Worm (Caenorhabditis elegans) whole organism, L4 larva: ENCODE data around the gene gcy-32.
A peak's percentile ranks its signal among the peaks of the same experiment; 100 is the strongest.

Experiments
- D1046.2 ChIP-seq: fragments of 200-800 bp; sonication (Bioruptor generic); IDR thresholded peaks from 2 replicates; pipeline ENCODE4 v1.3.6; 2022; ENCODE audit warnings: missing genetic modification characterization, missing compliant biosample characterization
- F10B5.3 ChIP-seq: sonication (generic microtip); optimal IDR thresholded peaks from 2 replicates; lab custom pipeline; 2016; ENCODE audit warnings: mild to moderate bottlenecking, missing genetic modification characterization, missing compliant biosample characterization
- F49E8.2 ChIP-seq: sonication (generic microtip); optimal IDR thresholded peaks from 2 replicates; lab custom pipeline; 2016; ENCODE audit warnings: missing compliant biosample characterization, mild to moderate bottlenecking, missing genetic modification characterization, borderline replicate concordance
- R02D3.7 ChIP-seq: fragments of 150-350 bp; sonication (generic microtip); optimal IDR thresholded peaks from 3 replicates; lab custom pipeline; 2014; ENCODE audit warnings: missing biosample characterization, missing genetic modification characterization
- Y5F2A.4 ChIP-seq: fragments of 200-800 bp; sonication (Bioruptor generic); optimal IDR thresholded peaks from 2 replicates; lab custom pipeline; 2018; ENCODE audit warnings: mild to moderate bottlenecking, missing genetic modification characterization, missing compliant biosample characterization
- Y75B8A.6 ChIP-seq: fragments of 200-800 bp; sonication (Bioruptor generic); IDR thresholded peaks from 2 replicates; pipeline ENCODE4 v1.3.6; 2022; ENCODE audit warnings: missing genetic modification reagents, missing genetic modification characterization, missing compliant biosample characterization
- arid-1 ChIP-seq: fragments of 200-800 bp; sonication (Bioruptor generic); conservative IDR thresholded peaks from 2 replicates; pipeline ENCODE4 v1.3.6; 2022; ENCODE audit warnings: missing genetic modification reagents, missing genetic modification characterization, missing compliant biosample characterization
- ceh-20 ChIP-seq: fragments of 200-800 bp; sonication (Bioruptor generic); IDR thresholded peaks from 2 replicates; pipeline ENCODE4 v1.3.6; 2022; ENCODE audit warnings: missing genetic modification reagents, missing genetic modification characterization, missing compliant biosample characterization
- ceh-32 ChIP-seq: sonication (generic microtip); optimal IDR thresholded peaks from 2 replicates; lab custom pipeline; 2016; ENCODE audit warnings: mild to moderate bottlenecking, missing genetic modification characterization, missing compliant biosample characterization; ENCODE audit not compliant: poor library complexity
- cey-2 ChIP-seq: sonication (generic microtip); optimal IDR thresholded peaks from 3 replicates; lab custom pipeline; 2017; ENCODE audit warnings: missing genetic modification characterization, mild to moderate bottlenecking, missing compliant biosample characterization, antibody characterized with exemption, borderline replicate concordance; ENCODE audit not compliant: insufficient read depth
- daf-12 ChIP-seq: fragments of 150-350 bp; optimal IDR thresholded peaks from 2 replicates; lab custom pipeline; 2014; ENCODE audit warnings: missing biosample characterization, missing genetic modification reagents, missing genetic modification characterization
- daf-16 ChIP-seq, 3 experiments: sonication (generic microtip); optimal IDR thresholded peaks; 2 replicates each; lab custom pipeline; 2016 to 2017; ENCODE audit warnings: missing genetic modification characterization in 3 of 3, missing genetic modification reagents in 3 of 3, mild to moderate bottlenecking in 2 of 3, missing compliant biosample characterization in 2 of 3, missing biosample characterization in 1 of 3, moderate library complexity in 1 of 3
- dmd-8 ChIP-seq: fragments of 200-800 bp; sonication (Bioruptor generic); IDR thresholded peaks from 2 replicates; pipeline ENCODE4 v1.3.6; 2022; ENCODE audit warnings: missing genetic modification characterization, missing compliant biosample characterization
- dmd-9 ChIP-seq: fragments of 200-800 bp; sonication (Bioruptor generic); IDR thresholded peaks from 2 replicates; pipeline ENCODE4 v1.3.6; 2022; ENCODE audit warnings: missing genetic modification reagents, missing genetic modification characterization, missing compliant biosample characterization
- dpl-1 ChIP-seq: fragments of 150-350 bp; optimal IDR thresholded peaks from 2 replicates; lab custom pipeline; 2014; ENCODE audit warnings: missing biosample characterization, missing genetic modification reagents, missing genetic modification characterization
- dve-1 ChIP-seq: sonication (generic microtip); optimal IDR thresholded peaks from 2 replicates; lab custom pipeline; 2017; ENCODE audit warnings: antibody characterized with exemption, mild to moderate bottlenecking, missing genetic modification characterization, missing compliant biosample characterization; ENCODE audit not compliant: insufficient read depth
- egl-27 ChIP-seq: sonication (generic microtip); optimal IDR thresholded peaks from 3 replicates; lab custom pipeline; 2017; ENCODE audit warnings: missing biosample characterization, missing genetic modification reagents, missing genetic modification characterization
- egl-43 ChIP-seq: fragments of 200-800 bp; sonication (Bioruptor generic); IDR thresholded peaks from 2 replicates; pipeline ENCODE4 v1.3.6; 2022; ENCODE audit warnings: missing genetic modification reagents, missing genetic modification characterization, missing compliant biosample characterization
- hif-1 ChIP-seq, 2 experiments: sonication (generic microtip); optimal IDR thresholded peaks; 2 replicates each; lab custom pipeline; 2016 to 2017; ENCODE audit warnings: missing compliant biosample characterization in 2 of 2, missing genetic modification characterization in 2 of 2, missing genetic modification reagents in 2 of 2, missing genotype in 2 of 2, mild to moderate bottlenecking in 1 of 2
- hlh-30 ChIP-seq: sonication (generic microtip); optimal IDR thresholded peaks from 2 replicates; lab custom pipeline; 2017; ENCODE audit warnings: antibody characterized with exemption, mild to moderate bottlenecking, missing genetic modification characterization, missing compliant biosample characterization; ENCODE audit not compliant: insufficient read depth
- lin-38 ChIP-seq: fragments of 200-800 bp; sonication (Bioruptor generic); IDR thresholded peaks from 2 replicates; pipeline ENCODE4 v1.3.6; 2022; ENCODE audit warnings: missing genetic modification reagents, missing genetic modification characterization, missing compliant biosample characterization
- madf-5 ChIP-seq, 2 experiments: fragments of 200-800 bp; sonication (Bioruptor generic); IDR thresholded peaks; 2 replicates each; pipeline ENCODE4 v1.3.6; 2022; ENCODE audit warnings: missing compliant biosample characterization in 2 of 2, missing genetic modification characterization in 2 of 2
- madf-9 ChIP-seq: fragments of 200-800 bp; sonication (Bioruptor generic); conservative IDR thresholded peaks from 2 replicates; pipeline ENCODE4 v1.3.6; 2022; ENCODE audit warnings: missing genetic modification reagents, missing genetic modification characterization, missing compliant biosample characterization
- mdl-1 ChIP-seq, 2 experiments: fragments of 150-350 bp in 1 of 2; sonication (generic microtip) in 1 of 2; optimal IDR thresholded peaks; 2 replicates each; lab custom pipeline; 2014 to 2017; ENCODE audit warnings: missing biosample characterization in 2 of 2, missing genetic modification characterization in 2 of 2
- mdt-29 ChIP-seq: fragments of 200-800 bp; sonication (Bioruptor generic); IDR thresholded peaks from 2 replicates; pipeline ENCODE4 v1.3.6; 2022; ENCODE audit warnings: missing genetic modification reagents, missing genetic modification characterization, missing compliant biosample characterization
- mep-1 ChIP-seq: fragments of 150-350 bp; sonication (generic microtip); optimal IDR thresholded peaks from 3 replicates; lab custom pipeline; 2014; ENCODE audit warnings: missing biosample characterization, missing genetic modification characterization
- nhr-10 ChIP-seq: fragments of 150-350 bp; optimal IDR thresholded peaks from 2 replicates; lab custom pipeline; 2014; ENCODE audit warnings: missing biosample characterization, missing genetic modification characterization
- nhr-102 ChIP-seq: sonication (generic microtip); optimal IDR thresholded peaks from 2 replicates; lab custom pipeline; 2016; ENCODE audit warnings: mild to moderate bottlenecking, missing genetic modification characterization, moderate library complexity, missing compliant biosample characterization
- nhr-11 ChIP-seq: fragments of 150-350 bp; optimal IDR thresholded peaks from 2 replicates; lab custom pipeline; 2014; ENCODE audit warnings: missing biosample characterization, missing genetic modification characterization
- nhr-28 ChIP-seq: fragments of 150-350 bp; optimal IDR thresholded peaks from 2 replicates; lab custom pipeline; 2014; ENCODE audit warnings: missing biosample characterization, missing genetic modification characterization
- nhr-6 ChIP-seq: fragments of 150-350 bp; optimal IDR thresholded peaks from 2 replicates; lab custom pipeline; 2014; ENCODE audit warnings: missing biosample characterization, missing genetic modification characterization
- nhr-76 ChIP-seq: fragments of 150-350 bp; optimal IDR thresholded peaks from 2 replicates; lab custom pipeline; 2014; ENCODE audit warnings: missing biosample characterization, missing genetic modification characterization
- nhr-77 ChIP-seq: fragments of 150-350 bp; optimal IDR thresholded peaks from 2 replicates; lab custom pipeline; 2014; ENCODE audit warnings: missing biosample characterization, missing genetic modification characterization
- saeg-2 ChIP-seq: fragments of 200-800 bp; sonication (Bioruptor generic); IDR thresholded peaks from 2 replicates; pipeline ENCODE4 v1.3.6; 2022; ENCODE audit warnings: missing genetic modification reagents, missing genetic modification characterization, missing compliant biosample characterization
- spr-1 ChIP-seq: sonication (generic microtip); optimal IDR thresholded peaks from 2 replicates; lab custom pipeline; 2016; ENCODE audit warnings: mild to moderate bottlenecking, missing genetic modification characterization, missing compliant biosample characterization
- spr-3 ChIP-seq: fragments of 200-800 bp; sonication (Bioruptor generic); optimal IDR thresholded peaks from 2 replicates; lab custom pipeline; 2018; ENCODE audit warnings: mild to moderate bottlenecking, missing genetic modification characterization, missing compliant biosample characterization
- tra-1 ChIP-seq: fragments of 200-800 bp; sonication (Bioruptor generic); IDR thresholded peaks from 2 replicates; pipeline ENCODE4 v1.3.6; 2022; ENCODE audit warnings: missing genetic modification reagents, missing genetic modification characterization, missing compliant biosample characterization
- unc-39 ChIP-seq: sonication (generic microtip); optimal IDR thresholded peaks from 2 replicates; lab custom pipeline; 2017; ENCODE audit warnings: missing biosample characterization, missing genetic modification characterization
- vab-7 ChIP-seq: fragments of 200-800 bp; sonication (Bioruptor generic); IDR thresholded peaks from 2 replicates; pipeline ENCODE4 v1.3.6; 2022; ENCODE audit warnings: missing genetic modification reagents, missing genetic modification characterization, missing compliant biosample characterization
- zag-1 ChIP-seq: fragments of 150-350 bp; optimal IDR thresholded peaks from 2 replicates; lab custom pipeline; 2014; ENCODE audit warnings: missing biosample characterization, missing genetic modification characterization
- zfp-2 ChIP-seq: sonication (generic microtip); optimal IDR thresholded peaks from 2 replicates; lab custom pipeline; 2016; ENCODE audit warnings: mild to moderate bottlenecking, missing genetic modification characterization, missing compliant biosample characterization
- zfp-3 ChIP-seq: fragments of 200-800 bp; sonication (Bioruptor generic); conservative IDR thresholded peaks from 2 replicates; pipeline ENCODE4 v1.3.6; 2022; ENCODE audit warnings: missing genetic modification reagents, missing genetic modification characterization, missing compliant biosample characterization
- zip-11 ChIP-seq: fragments of 200-800 bp; sonication (Bioruptor generic); IDR thresholded peaks from 2 replicates; pipeline ENCODE4 v1.3.6; 2022; ENCODE audit warnings: missing genetic modification characterization, missing compliant biosample characterization
- ztf-7 ChIP-seq: fragments of 150-350 bp; optimal IDR thresholded peaks from 2 replicates; lab custom pipeline; 2014; ENCODE audit warnings: missing biosample characterization, missing genetic modification characterization

gcy-32 gene

ce11 chrV:13908120-13908915, 7.0 kb downstream of the gcy-32 start (continued):
- no peak for TF ChIP-seq lin-38 (GFP tag; lab: Robert Waterston, UW)
- TF ChIP-seq cey-2 (tag; lab: Kevin White, UChicago), result no peak
- no peak for TF ChIP-seq ceh-32 (tag; lab: Kevin White, UChicago)
- no peak for TF ChIP-seq unc-39 (tag; lab: Kevin White, UChicago)
- no peak for TF ChIP-seq daf-16 (GFP tag; optimal IDR thresholded peaks at IDR 0.05; lab: Kevin White, UChicago)
- peak; percentile 3 for TF ChIP-seq daf-16 (tag; optimal IDR thresholded peaks at IDR 0.05; lab: Kevin White, UChicago)
- TF ChIP-seq nhr-10 (tag; lab: Kevin White, UChicago), result no peak
- no peak for TF ChIP-seq zag-1 (tag; lab: Kevin White, UChicago)
- no peak for TF ChIP-seq spr-1 (tag; lab: Kevin White, UChicago)
- no peak for TF ChIP-seq mep-1 (tag; lab: Kevin White, UChicago)
- TF ChIP-seq zfp-2 (tag; lab: Kevin White, UChicago), result no peak
- no peak for TF ChIP-seq mdl-1 (tag; optimal IDR thresholded peaks at IDR 0.05; lab: Kevin White, UChicago)
- no peak for TF ChIP-seq nhr-76 (tag; lab: Kevin White, UChicago)

- TF ChIP-seq ceh-20 (GFP tag; lab: Robert Waterston, UW), result no peak
- peak; percentile 94 for TF ChIP-seq mep-1 (tag; lab: Kevin White, UChicago)
- TF ChIP-seq egl-43 (GFP tag; lab: Robert Waterston, UW), result peak; percentile 73
- TF ChIP-seq nhr-102 (tag; lab: Kevin White, UChicago), result peak; percentile 70
- peak; percentile 34; the same call in 1 of the 2 replicates for TF ChIP-seq madf-9 (GFP tag; lab: Robert Waterston, UW)
- peak; percentile 9; the same call in 1 of the 2 replicates for TF ChIP-seq tra-1 (GFP tag; lab: Robert Waterston, UW)
- peak; percentile 50; the same call in 1 of the 2 replicates for TF ChIP-seq arid-1 (GFP tag; lab: Robert Waterston, UW)
- TF ChIP-seq madf-5 (GFP tag; IDR thresholded peaks at IDR 0.05; lab: Robert Waterston, UW), result 0 out of 4 replicates have a peak, but pooled peaks of 1 of the 2 experiments have one; percentile 52
- no peak; the same call in none of the 2 replicates for TF ChIP-seq dmd-9 (GFP tag; lab: Robert Waterston, UW)
- no peak for TF ChIP-seq zfp-2 (tag; lab: Kevin White, UChicago)
- no peak for TF ChIP-seq vab-7 (GFP tag; lab: Robert Waterston, UW)
- TF ChIP-seq egl-27 (tag; lab: Kevin White, UChicago), result no peak
- TF ChIP-seq ztf-7 (tag; lab: Kevin White, UChicago), result no peak
- TF ChIP-seq dpl-1 (GFP tag; lab: Kevin White, UChicago), result no peak
- peak; percentile 4 for TF ChIP-seq hlh-30 (tag; lab: Kevin White, UChicago)
- no peak for TF ChIP-seq nhr-6 (tag; lab: Kevin White, UChicago)
- TF ChIP-seq zfp-3 (GFP tag; lab: Robert Waterston, UW), result peak; percentile 98
- TF ChIP-seq cey-2 (tag; lab: Kevin White, UChicago), result no peak
- peak; percentile 51 for TF ChIP-seq nhr-10 (tag; lab: Kevin White, UChicago)
- no peak for TF ChIP-seq daf-12 (tag; lab: Kevin White, UChicago)
- no peak for TF ChIP-seq zip-11 (GFP tag; lab: Robert Waterston, UW)
- TF ChIP-seq dmd-8 (GFP tag; lab: Robert Waterston, UW), result peak; percentile 69
- TF ChIP-seq spr-3 (GFP tag; lab: Kevin White, UChicago), result peak; percentile 32
- TF ChIP-seq nhr-28 (tag; lab: Kevin White, UChicago), result peak; percentile 48
- peak; percentile 85 for TF ChIP-seq Y75B8A.6 (GFP tag; lab: Robert Waterston, UW)
- peak; percentile 69; the same call in 1 of the 2 replicates for TF ChIP-seq mdt-29 (GFP tag; lab: Robert Waterston, UW)
- TF ChIP-seq dve-1 (tag; lab: Kevin White, UChicago), result peak; percentile 28
- no peak for TF ChIP-seq F10B5.3 (tag; lab: Kevin White, UChicago)
- TF ChIP-seq mdl-1 (tag; optimal IDR thresholded peaks at IDR 0.05; lab: Kevin White, UChicago), result peak in 1 of 2 experiments; percentile 22
- peak in 1 of 2 experiments; percentile 39 for TF ChIP-seq hif-1 (tag; optimal IDR thresholded peaks at IDR 0.05; lab: Kevin White, UChicago)
- TF ChIP-seq D1046.2 (GFP tag; lab: Robert Waterston, UW), result peak; percentile 79; the same call in 1 of the 2 replicates
- peak; percentile 59 for TF ChIP-seq lin-38 (GFP tag; lab: Robert Waterston, UW)
- no peak for TF ChIP-seq F49E8.2 (tag; lab: Kevin White, UChicago)
- no peak for TF ChIP-seq R02D3.7 (tag; lab: Kevin White, UChicago)
- TF ChIP-seq ceh-32 (tag; lab: Kevin White, UChicago), result no peak
- TF ChIP-seq nhr-77 (tag; lab: Kevin White, UChicago), result peak; percentile 89
- no peak for TF ChIP-seq Y5F2A.4 (GFP tag; lab: Kevin White, UChicago)
- TF ChIP-seq saeg-2 (GFP tag; lab: Robert Waterston, UW), result no peak
- TF ChIP-seq nhr-11 (tag; lab: Kevin White, UChicago), result peak; percentile 11
These were observed 7.7 kb downstream of the gcy-32 start for ce11 chrV:13907557-13908104.
